Worm (Caenorhabditis elegans) whole organism, L2 larva: ENCODE measurements around the gene C15H7.4.
A peak's percentile ranks its signal among the peaks of the same experiment; 100 is the strongest.

Experiments used
- C34F6.9 ChIP-seq: fragments of 150-350 bp; optimal IDR thresholded peaks from 2 replicates; lab custom pipeline; 2014; ENCODE audit warnings: missing biosample characterization, missing genetic modification characterization
- F13H6.1 ChIP-seq: sonication (generic microtip); optimal IDR thresholded peaks from 2 replicates; lab custom pipeline; 2016; ENCODE audit warnings: missing genetic modification characterization, missing compliant biosample characterization
- R02D3.7 ChIP-seq: fragments of 150-350 bp; optimal IDR thresholded peaks from 2 replicates; lab custom pipeline; 2014; ENCODE audit warnings: missing biosample characterization, missing genetic modification characterization
- Y55F3AM.14 ChIP-seq: fragments of 200-800 bp; sonication (Bioruptor generic); optimal IDR thresholded peaks from 2 replicates; lab custom pipeline; 2018; ENCODE audit warnings: mild to moderate bottlenecking, missing genetic modification characterization, missing compliant biosample characterization
- ZK546.5 ChIP-seq: sonication (generic microtip); optimal IDR thresholded peaks from 2 replicates; lab custom pipeline; 2017; ENCODE audit warnings: missing biosample characterization, missing genetic modification characterization
- aly-2 ChIP-seq: fragments of 150-350 bp; optimal IDR thresholded peaks from 2 replicates; lab custom pipeline; 2014; ENCODE audit warnings: missing biosample characterization, missing genetic modification characterization
- ama-1 ChIP-seq: fragments of 150-350 bp; optimal IDR thresholded peaks from 2 replicates; lab custom pipeline; 2018; ENCODE audit warnings: inconsistent platforms
- ceh-16 ChIP-seq: fragments of 150-350 bp; optimal IDR thresholded peaks from 2 replicates; lab custom pipeline; 2014; ENCODE audit warnings: missing biosample characterization, missing genetic modification characterization
- ceh-82 ChIP-seq: fragments of 150-350 bp; optimal IDR thresholded peaks from 2 replicates; lab custom pipeline; 2014; ENCODE audit warnings: missing biosample characterization, missing genetic modification characterization
- crh-2 ChIP-seq: sonication (generic microtip); optimal IDR thresholded peaks from 2 replicates; lab custom pipeline; 2017; ENCODE audit warnings: missing biosample characterization, missing genetic modification characterization
- dmd-4 ChIP-seq: sonication (generic microtip); optimal IDR thresholded peaks from 2 replicates; lab custom pipeline; 2017; ENCODE audit warnings: missing biosample characterization, missing genetic modification characterization
- egl-27 ChIP-seq: sonication (generic microtip); optimal IDR thresholded peaks from 3 replicates; lab custom pipeline; 2017; ENCODE audit warnings: missing biosample characterization, missing genetic modification reagents, missing genetic modification characterization
- gmeb-1 ChIP-seq: fragments of 150-350 bp; optimal IDR thresholded peaks from 2 replicates; lab custom pipeline; 2014; ENCODE audit warnings: missing biosample characterization, missing genetic modification characterization
- lin-11 ChIP-seq: fragments of 150-350 bp; sonication (generic microtip); optimal IDR thresholded peaks from 2 replicates; lab custom pipeline; 2014; ENCODE audit warnings: missing biosample characterization, missing genetic modification characterization, inconsistent platforms, mixed read lengths
- lin-13 ChIP-seq: fragments of 150-350 bp; optimal IDR thresholded peaks from 2 replicates; lab custom pipeline; 2014; ENCODE audit warnings: missing biosample characterization, missing genetic modification reagents, missing genetic modification characterization
- lin-39 ChIP-seq: fragments of 150-350 bp; optimal IDR thresholded peaks from 2 replicates; lab custom pipeline; 2014; ENCODE audit warnings: missing biosample characterization, missing genetic modification reagents, missing genetic modification characterization
- lsy-2 ChIP-seq, 2 experiments: fragments of 150-350 bp in 1 of 2; sonication (generic microtip) in 1 of 2; optimal IDR thresholded peaks; 2 replicates each; lab custom pipeline; 2014 to 2017; ENCODE audit warnings: missing biosample characterization in 2 of 2, missing genetic modification characterization in 2 of 2
- mab-5 ChIP-seq: fragments of 150-350 bp; optimal IDR thresholded peaks from 2 replicates; lab custom pipeline; 2014; ENCODE audit warnings: missing biosample characterization, missing genetic modification characterization
- mbf-1 ChIP-seq: sonication (generic microtip); optimal IDR thresholded peaks from 2 replicates; lab custom pipeline; 2017; ENCODE audit warnings: missing biosample characterization, missing genetic modification characterization
- mdl-1 ChIP-seq, 2 experiments: fragments of 150-350 bp in 1 of 2; sonication (generic microtip) in 1 of 2; optimal IDR thresholded peaks; 2 replicates each; lab custom pipeline; 2017; ENCODE audit warnings: missing biosample characterization in 2 of 2, missing genetic modification characterization in 2 of 2
- nhr-10 ChIP-seq: sonication (generic microtip); optimal IDR thresholded peaks from 2 replicates; lab custom pipeline; 2017; ENCODE audit warnings: missing biosample characterization, missing genetic modification characterization
- nhr-12 ChIP-seq: fragments of 150-350 bp; optimal IDR thresholded peaks from 2 replicates; lab custom pipeline; 2014; ENCODE audit warnings: missing biosample characterization, missing genetic modification characterization
- nhr-129 ChIP-seq: fragments of 150-350 bp; optimal IDR thresholded peaks from 2 replicates; lab custom pipeline; 2014; ENCODE audit warnings: missing biosample characterization, missing genetic modification characterization
- nhr-21 ChIP-seq: fragments of 150-350 bp; optimal IDR thresholded peaks from 2 replicates; lab custom pipeline; 2014; ENCODE audit warnings: missing biosample characterization, missing genetic modification characterization
- nhr-237 ChIP-seq: fragments of 150-350 bp; optimal IDR thresholded peaks from 2 replicates; lab custom pipeline; 2014; ENCODE audit warnings: missing biosample characterization, missing genetic modification characterization
- nhr-6 ChIP-seq: fragments of 150-350 bp; optimal IDR thresholded peaks from 2 replicates; lab custom pipeline; 2014; ENCODE audit warnings: missing biosample characterization, missing genetic modification characterization
- nhr-77 ChIP-seq: fragments of 150-350 bp; optimal IDR thresholded peaks from 2 replicates; lab custom pipeline; 2014; ENCODE audit warnings: missing biosample characterization, missing genetic modification characterization
- peb-1 ChIP-seq: fragments of 150-350 bp; optimal IDR thresholded peaks from 2 replicates; lab custom pipeline; 2014; ENCODE audit warnings: missing biosample characterization, missing genetic modification characterization
- sem-4 ChIP-seq: fragments of 150-350 bp; optimal IDR thresholded peaks from 2 replicates; lab custom pipeline; 2014; ENCODE audit warnings: missing biosample characterization, missing genetic modification reagents, missing genetic modification characterization
- sma-9 ChIP-seq, 2 experiments: fragments of 150-350 bp in 1 of 2; sonication (generic microtip) in 1 of 2; optimal IDR thresholded peaks; 2 replicates each; lab custom pipeline; 2014 to 2016; ENCODE audit warnings: missing genetic modification characterization in 2 of 2, mild to moderate bottlenecking in 1 of 2, missing biosample characterization in 1 of 2, missing compliant biosample characterization in 1 of 2, missing genetic modification reagents in 1 of 2, moderate library complexity in 1 of 2
- snpc-4 ChIP-seq: fragments of 150-350 bp; optimal IDR thresholded peaks from 2 replicates; lab custom pipeline; 2014; ENCODE audit warnings: missing biosample characterization, missing genetic modification characterization
- unc-39 ChIP-seq: fragments of 150-350 bp; optimal IDR thresholded peaks from 2 replicates; lab custom pipeline; 2014; ENCODE audit warnings: missing biosample characterization, missing genetic modification characterization
- unc-55 ChIP-seq: fragments of 150-350 bp; sonication (generic microtip); optimal IDR thresholded peaks from 3 replicates; lab custom pipeline; 2014; ENCODE audit warnings: missing biosample characterization, missing genetic modification reagents, missing genetic modification characterization
- zag-1 ChIP-seq: fragments of 150-350 bp; optimal IDR thresholded peaks from 2 replicates; lab custom pipeline; 2014; ENCODE audit warnings: missing biosample characterization, missing genetic modification characterization
- ztf-1 ChIP-seq: fragments of 200-800 bp; sonication (Bioruptor generic); conservative IDR thresholded peaks from 2 replicates; pipeline ENCODE4 v1.3.6; 2022; ENCODE audit warnings: missing genetic modification characterization, missing compliant biosample characterization

C15H7.4 gene

DNA sequence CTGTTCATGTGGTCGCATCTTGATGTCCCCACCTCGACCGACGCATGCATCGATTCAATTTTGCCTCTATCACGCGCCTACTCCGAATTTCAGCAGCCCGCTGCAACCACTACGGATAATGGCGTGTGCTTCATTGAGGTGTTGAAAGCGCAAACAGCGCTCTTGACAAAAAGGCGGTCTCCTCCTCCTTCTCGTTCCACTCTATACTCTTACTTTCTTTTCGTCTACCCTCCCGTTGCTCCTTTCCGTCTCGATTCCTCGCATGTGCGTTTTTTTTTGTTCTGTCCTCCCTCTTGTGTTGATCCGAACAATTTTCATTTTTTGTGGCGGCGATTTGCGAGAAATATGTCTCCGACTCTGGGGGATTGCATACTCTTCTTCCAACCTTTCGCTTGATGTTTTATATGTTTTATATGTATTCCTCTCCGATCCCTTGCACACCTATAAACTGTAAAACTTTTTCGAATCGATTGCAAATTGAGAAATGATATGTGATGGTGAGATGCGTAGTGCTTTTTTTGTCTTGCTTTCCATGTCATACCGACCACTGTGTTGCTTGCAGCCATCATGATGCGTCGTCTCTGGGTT is 47.1 kb upstream of the C15H7.4 start:
- TF ChIP-seq F13H6.1 (peak; percentile 36), nhr-237 (tag; lab: Kevin White, UChicago) (no peak), lsy-2 (tag; optimal IDR thresholded peaks at IDR 0.05; lab: Kevin White, UChicago) (no peak), lin-39 (tag; lab: Kevin White, UChicago) (no peak), ama-1 (no peak), sma-9 (GFP tag; optimal IDR thresholded peaks at IDR 0.05; lab: Kevin White, UChicago) (peak; percentile 11), sma-9 (tag; optimal IDR thresholded peaks at IDR 0.05; lab: Kevin White, UChicago) (no peak), dmd-4 (no peak), unc-55 (GFP tag; lab: Kevin White, UChicago) (peak; percentile 14), nhr-77 (tag; lab: Kevin White, UChicago) (no peak), Y55F3AM.14 (no peak), nhr-12 (tag; lab: Kevin White, UChicago) (no peak), R02D3.7 (tag; lab: Kevin White, UChicago) (no peak), aly-2 (tag; lab: Kevin White, UChicago) (no peak), peb-1 (no peak), nhr-6 (peak; percentile 5), nhr-21 (tag; lab: Kevin White, UChicago) (no peak), nhr-129 (tag; lab: Kevin White, UChicago) (peak; percentile 30)

DNA sequence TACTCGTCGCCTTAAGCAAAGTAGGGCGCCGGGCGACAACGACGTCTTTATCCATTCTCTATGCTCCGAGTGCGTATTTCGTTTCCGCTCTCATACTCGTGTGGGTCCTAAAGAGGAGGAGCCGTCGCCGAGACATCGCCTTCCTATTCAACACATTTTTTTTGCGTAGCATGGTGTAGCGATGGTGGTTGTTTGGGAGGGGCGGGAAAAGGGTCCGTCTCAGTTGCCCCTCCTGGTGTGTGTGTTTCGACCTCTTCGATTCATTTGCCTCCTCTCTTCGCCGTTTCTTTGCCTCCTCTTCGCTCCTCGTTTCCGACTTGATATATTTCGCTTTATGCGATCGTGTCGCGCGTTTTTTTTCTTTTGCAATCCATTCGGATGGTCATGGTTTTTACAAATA is 46.1 kb upstream of the C15H7.4 start:
- TF ChIP-seq lsy-2 (tag; optimal IDR thresholded peaks at IDR 0.05; lab: Kevin White, UChicago) (no peak), zag-1 (tag; lab: Kevin White, UChicago) (no peak), R02D3.7 (tag; lab: Kevin White, UChicago) (no peak), ztf-1 (no peak), aly-2 (tag; lab: Kevin White, UChicago) (no peak), dmd-4 (no peak), ceh-16 (tag; lab: Kevin White, UChicago) (no peak), nhr-12 (tag; lab: Kevin White, UChicago) (no peak), ceh-82 (no peak), gmeb-1 (tag; lab: Kevin White, UChicago) (no peak), nhr-129 (tag; lab: Kevin White, UChicago) (no peak), mdl-1 (tag; optimal IDR thresholded peaks at IDR 0.05; lab: Kevin White, UChicago) (no peak), lin-39 (tag; lab: Kevin White, UChicago) (no peak), mbf-1 (tag; lab: Kevin White, UChicago) (no peak), sem-4 (no peak), lin-11 (tag; lab: Kevin White, UChicago) (no peak), ama-1 (no peak), mab-5 (tag; lab: Kevin White, UChicago) (no peak), lin-13 (GFP tag; lab: Kevin White, UChicago) (no peak), nhr-10 (tag; lab: Kevin White, UChicago) (no peak)

DNA sequence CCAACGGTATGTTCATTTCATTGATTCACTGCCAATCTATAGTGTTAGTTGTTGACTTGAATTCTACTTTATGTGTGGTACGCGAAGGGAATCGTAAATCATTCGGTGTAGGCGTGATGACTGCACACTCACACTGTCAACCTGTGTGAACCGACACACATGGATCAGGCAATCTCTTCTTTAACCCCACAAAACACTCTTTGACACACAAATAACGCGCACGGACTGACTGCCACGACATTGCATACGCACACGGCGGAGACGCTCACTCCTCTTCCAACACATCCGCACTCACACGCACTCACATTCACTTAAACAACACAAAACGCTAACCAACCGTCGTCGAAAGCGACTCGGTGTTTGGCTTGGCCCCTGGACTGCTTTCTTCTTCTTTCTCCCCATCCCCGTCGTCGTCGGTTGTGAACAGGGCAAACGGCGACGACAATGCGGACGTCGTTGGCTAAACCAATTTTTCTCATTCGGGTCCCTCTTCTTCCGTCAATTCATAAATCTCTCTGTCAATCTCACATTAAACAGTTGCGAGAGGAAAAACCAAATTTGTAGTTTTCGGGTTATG is 44.5 kb upstream of the C15H7.4 start:
- TF ChIP-seq ZK546.5 (tag; lab: Kevin White, UChicago) = no peak
- TF ChIP-seq nhr-10 (tag; lab: Kevin White, UChicago) = no peak
- no peak for TF ChIP-seq C34F6.9
- peak; percentile 41 for TF ChIP-seq nhr-21 (tag; lab: Kevin White, UChicago)
- peak; percentile 19 for TF ChIP-seq nhr-129 (tag; lab: Kevin White, UChicago)
- TF ChIP-seq egl-27 (tag; lab: Kevin White, UChicago) = no peak
- peak; percentile 1 for TF ChIP-seq sma-9 (GFP tag; optimal IDR thresholded peaks at IDR 0.05; lab: Kevin White, UChicago)
- TF ChIP-seq sma-9 (tag; optimal IDR thresholded peaks at IDR 0.05; lab: Kevin White, UChicago) = no peak
- no peak for TF ChIP-seq peb-1

DNA sequence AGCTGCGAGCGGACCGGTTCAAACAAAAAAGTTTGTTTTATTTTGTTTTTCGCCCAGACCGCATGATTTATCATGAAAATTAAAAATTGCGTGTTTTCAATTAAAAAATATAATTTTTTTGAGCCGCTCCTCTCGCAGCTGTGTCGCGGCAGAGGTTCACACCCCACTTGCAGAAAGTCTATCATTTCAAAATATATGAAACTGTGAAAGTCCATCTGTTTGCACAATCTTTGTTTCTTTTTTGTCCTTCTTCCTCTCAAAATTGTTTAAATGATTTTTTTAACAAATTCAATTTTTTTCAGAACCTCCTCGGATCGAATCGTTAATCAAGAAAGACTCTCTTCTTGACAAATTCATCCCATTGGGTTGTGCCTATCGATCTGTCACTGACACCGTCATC is 43.9 kb upstream of the C15H7.4 start, which contains the start of gene tlk-1:
TSS of gene tlk-1 (plus strand) at position 301 of the 400 bp plus-strand sequence.
- no peak for TF ChIP-seq nhr-6
- TF ChIP-seq gmeb-1 (tag; lab: Kevin White, UChicago) = no peak
- no peak for TF ChIP-seq unc-39 (tag; lab: Kevin White, UChicago)
- TF ChIP-seq mdl-1 (tag; optimal IDR thresholded peaks at IDR 0.05; lab: Kevin White, UChicago) = no peak
- no peak for TF ChIP-seq nhr-12 (tag; lab: Kevin White, UChicago)
- TF ChIP-seq C34F6.9 = no peak
- no peak for TF ChIP-seq ceh-82
- TF ChIP-seq Y55F3AM.14 = no peak
- no peak for TF ChIP-seq nhr-10 (tag; lab: Kevin White, UChicago)
- TF ChIP-seq snpc-4 (tag; lab: Kevin White, UChicago) = no peak
- no peak for TF ChIP-seq crh-2
